Fruit fly (Drosophila melanogaster) whole organism, embryonic: Measurements from ENCODE around the gene CG8870.
A peak's percentile ranks its signal among the peaks of the same experiment; 100 is the strongest.

Experiments used
- BtbVII ChIP-seq: fragments of 200-800 bp; sonication (Bioruptor generic); optimal IDR thresholded peaks from 3 replicates; lab custom pipeline; 2017; ENCODE audit warnings: missing biosample characterization, mild to moderate bottlenecking, missing genetic modification characterization
- CG11247 ChIP-seq: fragments of 200-800 bp; sonication (Bioruptor generic); IDR thresholded peaks from 2 replicates; pipeline ENCODE4 v1.3.6; 2022; ENCODE audit warnings: missing biosample characterization, missing genetic modification characterization
- CG12391 ChIP-seq: fragments of 200-800 bp; sonication (Bioruptor generic); optimal IDR thresholded peaks from 3 replicates; lab custom pipeline; 2018; ENCODE audit warnings: missing biosample characterization, mild to moderate bottlenecking, missing genetic modification characterization, moderate library complexity
- CG12769 ChIP-seq: fragments of 200-800 bp; sonication (Bioruptor generic); optimal IDR thresholded peaks from 2 replicates; lab custom pipeline; 2019; ENCODE audit warnings: missing biosample characterization, mild to moderate bottlenecking, missing genetic modification characterization, moderate library complexity
- CG13894 ChIP-seq: fragments of 200-800 bp; sonication (Bioruptor generic); optimal IDR thresholded peaks from 3 replicates; lab custom pipeline; 2018; ENCODE audit warnings: missing biosample characterization, mild to moderate bottlenecking, missing genetic modification characterization, moderate library complexity
- CG14441 ChIP-seq: fragments of 200-800 bp; sonication (Bioruptor generic); IDR thresholded peaks from 2 replicates; pipeline ENCODE4 v1.3.6; 2022; ENCODE audit warnings: missing biosample characterization, missing genetic modification characterization
- CG14667 ChIP-seq: fragments of 200-800 bp; sonication (Bioruptor generic); IDR thresholded peaks from 2 replicates; pipeline ENCODE4 v1.3.6; 2022; ENCODE audit warnings: missing biosample characterization, missing genetic modification characterization
- CG17361 ChIP-seq: fragments of 200-800 bp; sonication (Bioruptor generic); IDR thresholded peaks from 3 replicates; pipeline ENCODE4 v1.3.6; 2022; ENCODE audit warnings: missing biosample characterization, missing genetic modification characterization
- CG2199 ChIP-seq: fragments of 200-800 bp; sonication (Bioruptor generic); IDR thresholded peaks from 3 replicates; pipeline ENCODE4 v1.3.6; 2022; ENCODE audit warnings: missing biosample characterization, missing genetic modification characterization
- CG34224 ChIP-seq: fragments of 200-800 bp; sonication (Bioruptor generic); IDR thresholded peaks from 3 replicates; pipeline ENCODE4 v1.3.6; 2022; ENCODE audit warnings: missing biosample characterization, missing genetic modification characterization; ENCODE audit not compliant: partially characterized antibody
- CG3838 ChIP-seq: fragments of 200-800 bp; sonication (Bioruptor generic); optimal IDR thresholded peaks from 3 replicates; lab custom pipeline; 2016; ENCODE audit warnings: missing biosample characterization, missing genetic modification characterization
- CG5245 ChIP-seq: fragments of 200-800 bp; sonication (Bioruptor generic); optimal IDR thresholded peaks from 3 replicates; lab custom pipeline; 2016; ENCODE audit warnings: missing biosample characterization, missing genetic modification characterization
- CG5953 ChIP-seq: fragments of 200-800 bp; sonication (Bioruptor generic); IDR thresholded peaks from 2 replicates; pipeline ENCODE4 v1.3.6; 2022; ENCODE audit warnings: missing biosample characterization, missing genetic modification characterization
- CG6254 ChIP-seq: fragments of 200-800 bp; sonication (Bioruptor generic); optimal IDR thresholded peaks from 3 replicates; lab custom pipeline; 2017; ENCODE audit warnings: mild to moderate bottlenecking, missing biosample characterization, missing genetic modification reagents, missing genetic modification characterization
- CG6272 ChIP-seq: fragments of 200-800 bp; sonication (Bioruptor generic); IDR thresholded peaks from 2 replicates; pipeline ENCODE4 v1.3.6; 2022; ENCODE audit warnings: missing biosample characterization, missing genetic modification characterization
- Doc2 ChIP-seq: fragments of 200-800 bp; sonication (Bioruptor generic); IDR thresholded peaks from 2 replicates; pipeline ENCODE4 v1.3.6; 2022; ENCODE audit warnings: missing biosample characterization, missing genetic modification characterization
- Jarid2 ChIP-seq: fragments of 200-800 bp; sonication (Bioruptor generic); optimal IDR thresholded peaks from 3 replicates; lab custom pipeline; 2017; ENCODE audit warnings: mild to moderate bottlenecking, missing biosample characterization, missing genetic modification reagents, missing genetic modification characterization
- Kr ChIP-seq: fragments of 200-800 bp; sonication (Bioruptor generic); optimal IDR thresholded peaks from 2 replicates; lab custom pipeline; 2017; ENCODE audit warnings: missing biosample characterization, mild to moderate bottlenecking, missing genetic modification characterization
- MTF-1 ChIP-seq: fragments of 200-800 bp; sonication (Bioruptor generic); optimal IDR thresholded peaks from 2 replicates; lab custom pipeline; 2018; ENCODE audit warnings: missing biosample characterization, mild to moderate bottlenecking, missing genetic modification characterization, borderline replicate concordance
- Max ChIP-seq: fragments of 200-800 bp; sonication (Bioruptor generic); optimal IDR thresholded peaks from 2 replicates; lab custom pipeline; 2016; ENCODE audit warnings: missing biosample characterization, mild to moderate bottlenecking, missing genetic modification characterization
- Mes4 ChIP-seq: fragments of 200-800 bp; sonication (Bioruptor generic); optimal IDR thresholded peaks from 2 replicates; lab custom pipeline; 2016; ENCODE audit warnings: missing biosample characterization, missing genetic modification characterization
- NC2β ChIP-seq: fragments of 200-800 bp; sonication (Bioruptor generic); optimal IDR thresholded peaks from 2 replicates; lab custom pipeline; 2016; ENCODE audit warnings: missing biosample characterization, missing genetic modification characterization
- Optix ChIP-seq: fragments of 200-800 bp; sonication (Bioruptor generic); IDR thresholded peaks from 3 replicates; pipeline ENCODE4 v1.3.6; 2022; ENCODE audit warnings: missing biosample characterization, missing genetic modification characterization
- Xrp1 ChIP-seq: fragments of 200-800 bp; sonication (Bioruptor generic); IDR thresholded peaks from 2 replicates; pipeline ENCODE4 v1.3.6; 2022; ENCODE audit warnings: missing biosample characterization, missing genetic modification characterization
- da ChIP-seq: fragments of 200-800 bp; sonication (Bioruptor generic); optimal IDR thresholded peaks from 2 replicates; lab custom pipeline; 2016; ENCODE audit warnings: missing biosample characterization, missing genetic modification characterization
- danr ChIP-seq: fragments of 200-800 bp; sonication (Bioruptor generic); IDR thresholded peaks from 2 replicates; pipeline ENCODE4 v1.3.6; 2022; ENCODE audit warnings: missing biosample characterization, missing genetic modification characterization
- dimm ChIP-seq: fragments of 200-800 bp; sonication (Bioruptor generic); IDR thresholded peaks from 2 replicates; pipeline ENCODE4 v1.3.6; 2022; ENCODE audit warnings: missing biosample characterization, missing genetic modification characterization
- dmrt11E ChIP-seq: fragments of 200-800 bp; sonication (Bioruptor generic); optimal IDR thresholded peaks from 3 replicates; lab custom pipeline; 2018; ENCODE audit warnings: missing biosample characterization, mild to moderate bottlenecking, missing genetic modification characterization, moderate library complexity
- dpn ChIP-seq, 2 experiments: fragments of 200-800 bp; sonication (Bioruptor generic); optimal IDR thresholded peaks; 3 replicates each; lab custom pipeline; 2016; ENCODE audit warnings: missing biosample characterization in 2 of 2, missing genetic modification characterization in 2 of 2
- eve ChIP-seq, 2 experiments: fragments of >200 bp; optimal IDR thresholded peaks; 2 replicates each; lab custom pipeline; 2017; ENCODE audit warnings: missing biosample characterization in 2 of 2, missing genetic modification characterization in 2 of 2
- gsb ChIP-seq: fragments of 200-800 bp; sonication (Bioruptor generic); IDR thresholded peaks from 2 replicates; pipeline ENCODE4 v1.3.6; 2022; ENCODE audit warnings: missing biosample characterization, missing genetic modification characterization
- ind ChIP-seq: fragments of 200-800 bp; sonication (Bioruptor generic); optimal IDR thresholded peaks from 3 replicates; lab custom pipeline; 2016; ENCODE audit warnings: missing biosample characterization, missing genetic modification characterization
- kah ChIP-seq: fragments of 200-800 bp; sonication (Bioruptor generic); optimal IDR thresholded peaks from 2 replicates; lab custom pipeline; 2018; ENCODE audit warnings: missing biosample characterization, mild to moderate bottlenecking, missing genetic modification characterization
- nom ChIP-seq: fragments of 200-800 bp; sonication (Bioruptor generic); optimal IDR thresholded peaks from 2 replicates; lab custom pipeline; 2017; ENCODE audit warnings: missing biosample characterization, missing genetic modification characterization, mild to moderate bottlenecking, moderate library complexity, missing genetic modification reagents
- pho ChIP-seq: fragments of 200-800 bp; sonication (Bioruptor generic); optimal IDR thresholded peaks from 2 replicates; lab custom pipeline; 2016; ENCODE audit warnings: missing biosample characterization, missing genetic modification characterization
- pzg ChIP-seq: fragments of 200-800 bp; sonication (Bioruptor generic); optimal IDR thresholded peaks from 3 replicates; lab custom pipeline; 2018; ENCODE audit warnings: missing biosample characterization, mild to moderate bottlenecking, missing genetic modification characterization, moderate library complexity
- ranshi ChIP-seq: fragments of 200-800 bp; sonication (Bioruptor generic); IDR thresholded peaks from 2 replicates; pipeline ENCODE4 v1.3.6; 2022; ENCODE audit warnings: missing biosample characterization, missing genetic modification characterization
- repo ChIP-seq: fragments of 200-800 bp; sonication (Bioruptor generic); optimal IDR thresholded peaks from 2 replicates; lab custom pipeline; 2016; ENCODE audit warnings: missing biosample characterization, missing genetic modification characterization
- row ChIP-seq: fragments of 200-800 bp; sonication (Bioruptor generic); IDR thresholded peaks from 3 replicates; pipeline ENCODE4 v1.3.6; 2022; ENCODE audit warnings: missing biosample characterization, missing genetic modification characterization
- run ChIP-seq: fragments of 200-800 bp; sonication (Bioruptor generic); optimal IDR thresholded peaks from 3 replicates; lab custom pipeline; 2018; ENCODE audit warnings: missing biosample characterization, mild to moderate bottlenecking, missing genetic modification characterization
- schlank ChIP-seq: fragments of 200-800 bp; sonication (Bioruptor generic); optimal IDR thresholded peaks from 2 replicates; lab custom pipeline; 2018; ENCODE audit warnings: missing biosample characterization, mild to moderate bottlenecking, missing genetic modification characterization
- tll ChIP-seq, 2 experiments: fragments of 200-800 bp in 1 of 2; fragments of >200 bp in 1 of 2; sonication (Bioruptor generic) in 1 of 2; optimal IDR thresholded peaks; 2 replicates each; lab custom pipeline; 2017 to 2019; ENCODE audit warnings: missing biosample characterization in 2 of 2, missing genetic modification characterization in 2 of 2, mild to moderate bottlenecking in 1 of 2, moderate library complexity in 1 of 2
- tna ChIP-seq: fragments of 200-800 bp; sonication (Bioruptor generic); IDR thresholded peaks from 2 replicates; pipeline ENCODE4 v1.3.6; 2022; ENCODE audit warnings: missing biosample characterization, missing genetic modification characterization; ENCODE audit not compliant: partially characterized antibody
- tup ChIP-seq: fragments of 200-800 bp; sonication (Bioruptor generic); optimal IDR thresholded peaks from 2 replicates; lab custom pipeline; 2016; ENCODE audit warnings: missing biosample characterization, mild to moderate bottlenecking, missing genetic modification characterization, moderate library complexity
- vnd ChIP-seq: fragments of 200-800 bp; sonication (Bioruptor generic); IDR thresholded peaks from 3 replicates; pipeline ENCODE4 v1.3.6; 2022; ENCODE audit warnings: missing biosample characterization, missing genetic modification characterization; ENCODE audit not compliant: partially characterized antibody
- wek ChIP-seq: fragments of 200-800 bp; sonication (Bioruptor generic); optimal IDR thresholded peaks from 3 replicates; lab custom pipeline; 2018; ENCODE audit warnings: missing biosample characterization, mild to moderate bottlenecking, missing genetic modification characterization, moderate library complexity
- z ChIP-seq: fragments of 200-800 bp; sonication (Bioruptor generic); IDR thresholded peaks from 3 replicates; pipeline ENCODE4 v1.3.6; 2022; ENCODE audit warnings: missing biosample characterization, missing genetic modification characterization

The CG8870 gene

DNA sequence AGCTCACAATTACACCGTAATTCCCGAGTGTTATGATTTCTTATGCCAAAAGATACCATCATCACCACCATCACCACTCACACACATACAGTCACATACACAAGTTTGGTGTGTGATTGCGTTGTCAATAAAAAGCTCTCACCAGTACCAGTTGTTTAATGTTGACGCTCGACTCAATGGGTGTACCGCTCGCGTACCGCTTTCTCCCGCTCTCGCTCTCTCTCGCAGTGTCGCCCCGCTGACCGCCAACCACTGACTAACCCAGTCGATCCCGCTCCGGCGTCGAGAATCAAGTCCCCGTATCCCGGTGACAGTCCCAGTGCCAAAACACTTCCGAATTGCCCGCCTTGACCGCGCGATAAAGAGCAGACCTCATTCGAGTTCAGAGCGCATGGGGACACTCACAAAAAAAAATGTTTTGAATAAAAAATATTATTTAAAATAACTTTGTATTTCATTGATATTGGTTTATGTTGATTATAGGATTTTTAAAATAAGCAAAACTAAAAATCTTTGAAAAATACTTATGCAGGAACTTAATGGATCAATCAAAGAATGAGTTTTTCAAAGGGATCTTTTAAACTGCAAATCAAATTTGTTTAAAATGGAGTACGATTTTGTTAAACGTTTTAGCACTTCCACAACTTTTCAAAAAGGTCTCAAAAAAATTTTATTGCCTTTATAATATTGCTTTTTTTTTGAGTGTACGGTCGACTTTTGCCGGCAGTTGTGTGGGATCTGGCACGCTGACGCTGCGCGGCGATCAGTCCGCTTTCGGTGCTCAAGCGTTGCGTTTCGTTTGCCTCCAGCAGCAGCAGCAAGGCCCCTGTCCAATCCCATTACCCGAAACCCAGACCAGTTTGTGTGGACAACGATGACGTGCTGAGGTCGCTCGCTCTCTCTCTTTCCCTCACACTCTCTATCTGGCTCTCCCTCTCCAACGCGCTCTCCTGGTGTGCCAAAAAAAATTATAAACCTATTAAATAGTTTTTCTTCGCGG, 15.2 kb upstream of the CG8870 start, which contains the start of gene Dic1 (continued):
- TF ChIP-seq gsb, result peak; percentile 75
- peak; percentile 100 for TF ChIP-seq CG12769
- TF ChIP-seq MTF-1 (GFP tag; lab: Kevin White, UChicago), result peak; percentile 69
- TF ChIP-seq CG14667, result peak; percentile 74
- TF ChIP-seq ranshi, result peak; percentile 89
- TF ChIP-seq dpn (GFP tag; optimal IDR thresholded peaks at IDR 0.05; lab: Kevin White, UChicago), result peak; percentile 93 to 95
- TF ChIP-seq z, result no peak; the same call in 2 of the 3 replicates
- peak; percentile 87 for TF ChIP-seq nom (GFP tag; lab: Kevin White, UChicago)
- peak; percentile 52; the same call in 1 of the 2 replicates for TF ChIP-seq tna (GFP tag; lab: Robert Waterston, UW)
- peak; percentile 74 for TF ChIP-seq CG5953 (GFP tag; lab: Robert Waterston, UW)
- TF ChIP-seq CG6272, result peak; percentile 85
- 0 out of 2 replicates have a peak, but pooled peaks have one; percentile 37 for TF ChIP-seq Doc2 (GFP tag; lab: Robert Waterston, UW)
- peak; percentile 93 for TF ChIP-seq kah (GFP tag; lab: Kevin White, UChicago)
- peak; percentile 90 for TF ChIP-seq dmrt11E
- TF ChIP-seq vnd (GFP tag; lab: Robert Waterston, UW), result 0 out of 3 replicates have a peak, but pooled peaks have one; percentile 7
- TF ChIP-seq Mes4 (GFP tag; lab: Kevin White, UChicago), result peak; percentile 85
- peak; percentile 93 for TF ChIP-seq Xrp1
- TF ChIP-seq CG5245 (GFP tag; lab: Kevin White, UChicago), result peak; percentile 95
- peak; percentile 77 for TF ChIP-seq da (GFP tag; lab: Kevin White, UChicago)
- TF ChIP-seq Optix (GFP tag; lab: Robert Waterston, UW), result peak; percentile 37; the same call in 1 of the 3 replicates
- TF ChIP-seq CG14441 (GFP tag; lab: Robert Waterston, UW), result peak; percentile 89
- peak; percentile 85 for TF ChIP-seq danr (GFP tag; lab: Robert Waterston, UW)
- TF ChIP-seq row (GFP tag; lab: Robert Waterston, UW), result peak; percentile 94
- TF ChIP-seq ind (GFP tag; lab: Kevin White, UChicago), result peak; percentile 95
- TF ChIP-seq CG6254 (GFP tag; lab: Kevin White, UChicago), result peak; percentile 95
- TF ChIP-seq wek (GFP tag; lab: Kevin White, UChicago), result peak; percentile 49
- no peak for TF ChIP-seq pzg (GFP tag; lab: Kevin White, UChicago)
- TF ChIP-seq eve (GFP tag; optimal IDR thresholded peaks at IDR 0.05; lab: Kevin White, UChicago), result peak in 1 of 2 experiments; percentile 97
- TF ChIP-seq CG34224, result 0 out of 3 replicates have a peak, but pooled peaks have one; percentile 10
- TF ChIP-seq Kr (GFP tag; lab: Kevin White, UChicago), result peak; percentile 79
- TF ChIP-seq repo (GFP tag; lab: Kevin White, UChicago), result peak; percentile 82
- TF ChIP-seq Max (GFP tag; lab: Kevin White, UChicago), result peak; percentile 95
- TF ChIP-seq dimm (GFP tag; lab: Robert Waterston, UW), result peak; percentile 57
- peak; percentile 94 for TF ChIP-seq CG13894 (tag; lab: Kevin White, UChicago)
- TF ChIP-seq CG2199 (GFP tag; lab: Robert Waterston, UW), result peak; percentile 77; the same call in 1 of the 3 replicates
- TF ChIP-seq CG17361, result peak; percentile 99
- TF ChIP-seq run (tag; lab: Kevin White, UChicago), result peak; percentile 93
- TF ChIP-seq CG12391, result peak; percentile 97
- TF ChIP-seq schlank, result peak; percentile 91
- TF ChIP-seq Jarid2 (GFP tag; lab: Kevin White, UChicago), result peak; percentile 88
- TF ChIP-seq tll (GFP tag; optimal IDR thresholded peaks at IDR 0.05; lab: Kevin White, UChicago), result peak in 1 of 2 experiments; percentile 64
- peak; percentile 95 for TF ChIP-seq pho (GFP tag; lab: Kevin White, UChicago)
- TF ChIP-seq BtbVII (GFP tag; lab: Kevin White, UChicago), result peak; percentile 98
- TF ChIP-seq CG3838 (GFP tag; lab: Kevin White, UChicago), result peak; percentile 71
- TF ChIP-seq NC2β, result peak; percentile 81
- TF ChIP-seq tup (GFP tag; lab: Kevin White, UChicago), result peak; percentile 75
- TF ChIP-seq CG11247 (GFP tag; lab: Robert Waterston, UW), result peak; percentile 85
